Worm (Caenorhabditis elegans) whole organism, mixed stage, embryonic: Measurements from ENCODE around the gene srbc-83.

ENCODE experiments used
- M03D4.4 ChIP-seq: sonication (generic microtip); optimal IDR thresholded peaks from 2 replicates; lab custom pipeline; 2017; ENCODE audit warnings: mild to moderate bottlenecking, missing genetic modification characterization, missing compliant biosample characterization
- bed-3 ChIP-seq: fragments of 200-800 bp; sonication (Bioruptor generic); optimal IDR thresholded peaks from 3 replicates; lab custom pipeline; 2018; ENCODE audit warnings: mild to moderate bottlenecking, missing genetic modification characterization, moderate library complexity, missing compliant biosample characterization
- blmp-1 ChIP-seq: fragments of 150-350 bp; optimal IDR thresholded peaks from 2 replicates; lab custom pipeline; 2014; ENCODE audit warnings: missing biosample characterization, missing genetic modification characterization
- ceh-39 ChIP-seq: fragments of 150-350 bp; optimal IDR thresholded peaks from 2 replicates; lab custom pipeline; 2014; ENCODE audit warnings: missing biosample characterization, missing genetic modification characterization
- ceh-43 ChIP-seq: fragments of 200-800 bp; sonication (Bioruptor generic); optimal IDR thresholded peaks from 2 replicates; lab custom pipeline; 2018; ENCODE audit warnings: mild to moderate bottlenecking, missing genetic modification characterization, moderate library complexity, missing compliant biosample characterization
- ceh-83 ChIP-seq: fragments of 200-800 bp; sonication (Bioruptor generic); optimal IDR thresholded peaks from 2 replicates; lab custom pipeline; 2018; ENCODE audit warnings: mild to moderate bottlenecking, missing genetic modification characterization, missing compliant biosample characterization
- ces-1 ChIP-seq: fragments of 150-350 bp; optimal IDR thresholded peaks from 2 replicates; lab custom pipeline; 2014; ENCODE audit warnings: missing biosample characterization, missing genetic modification reagents, missing genetic modification characterization
- cnd-1 ChIP-seq: fragments of 200-800 bp; sonication (Bioruptor generic); optimal IDR thresholded peaks from 2 replicates; lab custom pipeline; 2018; ENCODE audit warnings: mild to moderate bottlenecking, missing genetic modification characterization, missing compliant biosample characterization
- drap-1 ChIP-seq: fragments of 200-800 bp; sonication (Bioruptor generic); optimal IDR thresholded peaks from 3 replicates; lab custom pipeline; 2018; ENCODE audit warnings: mild to moderate bottlenecking, missing genetic modification characterization, missing compliant biosample characterization
- elt-1 ChIP-seq: sonication (generic microtip); optimal IDR thresholded peaks from 2 replicates; lab custom pipeline; 2017; ENCODE audit warnings: missing genetic modification characterization, mild to moderate bottlenecking, missing compliant biosample characterization, antibody characterized with exemption, moderate library complexity, borderline replicate concordance; ENCODE audit not compliant: insufficient read depth
- elt-3 ChIP-seq: fragments of 150-350 bp; optimal IDR thresholded peaks from 2 replicates; lab custom pipeline; 2014; ENCODE audit warnings: missing biosample characterization, missing genetic modification characterization
- flh-1 ChIP-seq: fragments of 200-800 bp; sonication (Bioruptor generic); optimal IDR thresholded peaks from 2 replicates; lab custom pipeline; 2018; ENCODE audit warnings: mild to moderate bottlenecking, missing genetic modification characterization, moderate library complexity, missing compliant biosample characterization
- ham-2 ChIP-seq: fragments of 200-800 bp; sonication (Bioruptor generic); optimal IDR thresholded peaks from 2 replicates; lab custom pipeline; 2018; ENCODE audit warnings: mild to moderate bottlenecking, missing genetic modification characterization, missing compliant biosample characterization
- hlh-1 ChIP-seq: fragments of 150-350 bp; optimal IDR thresholded peaks from 2 replicates; lab custom pipeline; 2014; ENCODE audit warnings: missing biosample characterization, missing genetic modification reagents, missing genetic modification characterization
- lin-13 ChIP-seq: fragments of 150-350 bp; optimal IDR thresholded peaks from 2 replicates; lab custom pipeline; 2014; ENCODE audit warnings: missing biosample characterization, missing genetic modification characterization
- lsy-2 ChIP-seq: fragments of 150-350 bp; optimal IDR thresholded peaks from 2 replicates; lab custom pipeline; 2014; ENCODE audit warnings: missing biosample characterization, missing genetic modification characterization
- mep-1 ChIP-seq: fragments of 150-350 bp; optimal IDR thresholded peaks from 2 replicates; lab custom pipeline; 2017; ENCODE audit warnings: missing biosample characterization, missing genetic modification reagents, missing genetic modification characterization, inconsistent platforms
- nhr-12 ChIP-seq: fragments of 150-350 bp; optimal IDR thresholded peaks from 2 replicates; lab custom pipeline; 2014; ENCODE audit warnings: missing biosample characterization, missing genetic modification characterization
- nhr-2 ChIP-seq: fragments of 150-350 bp; optimal IDR thresholded peaks from 2 replicates; lab custom pipeline; 2014; ENCODE audit warnings: missing biosample characterization, missing genetic modification characterization
- nhr-237 ChIP-seq: fragments of 150-350 bp; optimal IDR thresholded peaks from 2 replicates; lab custom pipeline; 2014; ENCODE audit warnings: missing biosample characterization, missing genetic modification characterization
- nhr-28 ChIP-seq: fragments of 150-350 bp; optimal IDR thresholded peaks from 2 replicates; lab custom pipeline; 2014; ENCODE audit warnings: missing biosample characterization, missing genetic modification characterization
- nhr-76 ChIP-seq: sonication (generic microtip); optimal IDR thresholded peaks from 2 replicates; lab custom pipeline; 2017; ENCODE audit warnings: missing biosample characterization, missing genetic modification characterization
- pha-4 ChIP-seq: fragments of 150-350 bp; optimal IDR thresholded peaks from 2 replicates; lab custom pipeline; 2018; ENCODE audit warnings: missing biosample characterization, missing genetic modification reagents, missing genetic modification characterization
- sem-2 ChIP-seq: fragments of 200-800 bp; sonication (Bioruptor generic); optimal IDR thresholded peaks from 2 replicates; lab custom pipeline; 2018; ENCODE audit warnings: mild to moderate bottlenecking, missing genetic modification characterization, missing compliant biosample characterization
- snpc-4 ChIP-seq: fragments of 150-350 bp; optimal IDR thresholded peaks from 2 replicates; lab custom pipeline; 2014; ENCODE audit warnings: missing biosample characterization, missing genetic modification characterization
- sptf-1 ChIP-seq: sonication (generic microtip); optimal IDR thresholded peaks from 2 replicates; lab custom pipeline; 2017; ENCODE audit warnings: mild to moderate bottlenecking, missing genetic modification characterization, moderate library complexity, missing compliant biosample characterization
- unc-120 ChIP-seq: sonication (generic microtip); optimal IDR thresholded peaks from 2 replicates; lab custom pipeline; 2017; ENCODE audit warnings: missing genetic modification characterization, missing compliant biosample characterization; ENCODE audit not compliant: poor library complexity, severe bottlenecking
- unc-39 ChIP-seq: fragments of 150-350 bp; optimal IDR thresholded peaks from 2 replicates; lab custom pipeline; 2014; ENCODE audit warnings: missing biosample characterization, missing genetic modification characterization
- unc-62 ChIP-seq: fragments of 150-350 bp; optimal IDR thresholded peaks from 2 replicates; lab custom pipeline; 2014; ENCODE audit warnings: missing biosample characterization, missing genetic modification reagents, missing genetic modification characterization
- zip-8 ChIP-seq: fragments of 150-350 bp; optimal IDR thresholded peaks from 2 replicates; lab custom pipeline; 2014; ENCODE audit warnings: missing biosample characterization, missing genetic modification characterization
- ztf-11 ChIP-seq: fragments of 150-350 bp; optimal IDR thresholded peaks from 2 replicates; lab custom pipeline; 2014; ENCODE audit warnings: missing biosample characterization, missing genetic modification characterization

srbc-83 gene

ce11 chrV:16297070-16297469 lies at the start of gene srbc-83:
Gene srbc-83, plus strand, starts transcription at chrV:16297370.
- TF ChIP-seq zip-8 (tag; lab: Kevin White, UChicago) (no peak), ceh-43 (GFP tag; lab: Kevin White, UChicago) (no peak), snpc-4 (tag; lab: Kevin White, UChicago) (no peak), unc-120 (no peak), ces-1 (GFP tag; lab: Kevin White, UChicago) (no peak), nhr-237 (tag; lab: Kevin White, UChicago) (no peak), unc-62 (GFP tag; lab: Kevin White, UChicago) (no peak), lsy-2 (tag; lab: Kevin White, UChicago) (no peak), blmp-1 (tag; lab: Kevin White, UChicago) (no peak), drap-1 (GFP tag; lab: Kevin White, UChicago) (no peak), cnd-1 (tag; lab: Kevin White, UChicago) (no peak), ceh-39 (no peak), nhr-12 (tag; lab: Kevin White, UChicago) (no peak), sptf-1 (tag; lab: Kevin White, UChicago) (no peak)
- TF ChIP-seq, all 35 proteins: peak for 0

ce11 chrV:16249105-16249504 lies 48.1 kb upstream of the srbc-83 start:
- TF ChIP-seq elt-3 (tag; lab: Kevin White, UChicago) (no peak), bed-3 (no peak), elt-1 (tag; lab: Kevin White, UChicago) (peak; percentile 52), flh-1 (GFP tag; lab: Kevin White, UChicago) (no peak), nhr-12 (tag; lab: Kevin White, UChicago) (no peak), zip-8 (tag; lab: Kevin White, UChicago) (no peak)

DNA sequence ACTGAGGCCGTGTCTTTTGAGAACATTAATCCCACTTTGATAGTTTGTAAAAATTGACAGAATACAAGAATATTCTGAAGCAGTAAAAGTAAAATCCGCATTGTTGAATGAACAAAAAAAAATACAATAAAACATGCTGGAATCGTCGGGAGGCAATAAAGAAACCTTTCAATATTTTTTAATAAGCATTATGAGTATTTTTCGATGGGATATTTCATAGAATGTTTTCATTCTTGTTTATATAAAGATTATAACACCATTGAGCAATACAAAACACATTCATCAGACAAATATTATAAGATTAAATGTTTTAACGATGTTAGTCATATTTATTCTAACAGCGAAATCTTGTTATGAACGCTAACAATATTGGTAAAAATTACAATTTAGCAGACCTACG lies 43.5 kb upstream of the srbc-83 start, which contains the start of gene gcy-20:
gcy-20 (minus strand) TSS at position 101 of the 400 bp plus-strand sequence.
- TF ChIP-seq unc-62 (GFP tag; lab: Kevin White, UChicago) (no peak), bed-3 (no peak), nhr-237 (tag; lab: Kevin White, UChicago) (no peak), ceh-43 (GFP tag; lab: Kevin White, UChicago) (no peak), ham-2 (no peak), nhr-28 (tag; lab: Kevin White, UChicago) (no peak), hlh-1 (tag; lab: Kevin White, UChicago) (no peak), cnd-1 (tag; lab: Kevin White, UChicago) (no peak), lin-13 (tag; lab: Kevin White, UChicago) (no peak), M03D4.4 (no peak), nhr-76 (tag; lab: Kevin White, UChicago) (no peak), blmp-1 (tag; lab: Kevin White, UChicago) (no peak), ceh-83 (no peak), flh-1 (GFP tag; lab: Kevin White, UChicago) (no peak), zip-8 (tag; lab: Kevin White, UChicago) (no peak), nhr-12 (tag; lab: Kevin White, UChicago) (no peak)

DNA sequence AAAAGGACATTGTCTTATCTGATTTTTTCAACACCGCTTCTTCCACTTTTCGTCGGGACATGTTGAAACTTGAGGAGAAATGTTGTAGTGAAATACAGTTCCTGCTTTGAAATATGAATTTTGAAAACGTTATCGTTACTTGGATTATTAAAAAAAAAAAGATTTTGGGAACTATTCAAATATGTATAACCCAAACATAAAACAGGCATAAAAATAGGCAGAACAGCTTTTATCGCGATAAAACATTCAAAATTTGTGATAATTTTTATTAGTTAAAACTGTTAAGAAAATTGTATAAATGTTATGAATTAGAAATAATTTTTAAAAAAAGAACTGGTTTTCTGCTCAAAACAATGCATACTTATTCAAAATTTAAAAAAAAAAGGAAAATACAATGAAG lies 40.8 kb upstream of the srbc-83 start, which contains the start of gene bgnt-1.3:
bgnt-1.3 (minus strand) TSS at position 101 of the 400 bp plus-strand sequence.
- TF ChIP-seq nhr-76 (tag; lab: Kevin White, UChicago) (no peak), blmp-1 (tag; lab: Kevin White, UChicago) (no peak), lsy-2 (tag; lab: Kevin White, UChicago) (no peak), sem-2 (GFP tag; lab: Kevin White, UChicago) (no peak), bed-3 (no peak), unc-39 (tag; lab: Kevin White, UChicago) (no peak)
- TF ChIP-seq, all 35 proteins: peak for 0

- TF ChIP-seq nhr-2 (tag; lab: Kevin White, UChicago) (no peak), ham-2 (no peak), ceh-39 (no peak), pha-4 (tag; lab: Kevin White, UChicago) (no peak), nhr-12 (tag; lab: Kevin White, UChicago) (no peak), ztf-11 (tag; lab: Kevin White, UChicago) (no peak), mep-1 (tag; lab: Kevin White, UChicago) (no peak), lin-13 (tag; lab: Kevin White, UChicago) (no peak)
Measured at ce11 chrV:16258142-16258541, 39.0 kb upstream of the srbc-83 start, which contains the start of gene nhr-218. Gene nhr-218, plus strand, starts transcription at chrV:16258442.
